Worm (Caenorhabditis elegans) whole organism, L2 larva: Measurements from ENCODE around the gene pqn-36.

Experiments used
- C34F6.9 ChIP-seq: fragments of 150-350 bp; optimal IDR thresholded peaks from 2 replicates; lab custom pipeline; 2014; ENCODE audit warnings: missing biosample characterization, missing genetic modification characterization
- F13H6.1 ChIP-seq: sonication (generic microtip); optimal IDR thresholded peaks from 2 replicates; lab custom pipeline; 2016; ENCODE audit warnings: missing genetic modification characterization, missing compliant biosample characterization
- R02D3.7 ChIP-seq: fragments of 150-350 bp; optimal IDR thresholded peaks from 2 replicates; lab custom pipeline; 2014; ENCODE audit warnings: missing biosample characterization, missing genetic modification characterization
- Y55F3AM.14 ChIP-seq: fragments of 200-800 bp; sonication (Bioruptor generic); optimal IDR thresholded peaks from 2 replicates; lab custom pipeline; 2018; ENCODE audit warnings: mild to moderate bottlenecking, missing genetic modification characterization, missing compliant biosample characterization
- ZK546.5 ChIP-seq: sonication (generic microtip); optimal IDR thresholded peaks from 2 replicates; lab custom pipeline; 2017; ENCODE audit warnings: missing biosample characterization, missing genetic modification characterization
- alr-1 ChIP-seq: fragments of 150-350 bp; optimal IDR thresholded peaks from 2 replicates; lab custom pipeline; 2014; ENCODE audit warnings: missing biosample characterization, missing genetic modification characterization
- aly-2 ChIP-seq: fragments of 150-350 bp; optimal IDR thresholded peaks from 2 replicates; lab custom pipeline; 2014; ENCODE audit warnings: missing biosample characterization, missing genetic modification characterization
- blmp-1 ChIP-seq: sonication (generic microtip); optimal IDR thresholded peaks from 2 replicates; lab custom pipeline; 2017; ENCODE audit warnings: missing genetic modification characterization, mild to moderate bottlenecking, missing compliant biosample characterization, antibody characterized with exemption, moderate library complexity; ENCODE audit not compliant: insufficient read depth
- ceh-16 ChIP-seq: fragments of 150-350 bp; optimal IDR thresholded peaks from 2 replicates; lab custom pipeline; 2014; ENCODE audit warnings: missing biosample characterization, missing genetic modification characterization
- ceh-82 ChIP-seq: fragments of 150-350 bp; optimal IDR thresholded peaks from 2 replicates; lab custom pipeline; 2014; ENCODE audit warnings: missing biosample characterization, missing genetic modification characterization
- crh-2 ChIP-seq: sonication (generic microtip); optimal IDR thresholded peaks from 2 replicates; lab custom pipeline; 2017; ENCODE audit warnings: missing biosample characterization, missing genetic modification characterization
- dmd-4 ChIP-seq: sonication (generic microtip); optimal IDR thresholded peaks from 2 replicates; lab custom pipeline; 2017; ENCODE audit warnings: missing biosample characterization, missing genetic modification characterization
- egl-27 ChIP-seq: sonication (generic microtip); optimal IDR thresholded peaks from 3 replicates; lab custom pipeline; 2017; ENCODE audit warnings: missing biosample characterization, missing genetic modification reagents, missing genetic modification characterization
- elt-1 ChIP-seq: fragments of 150-350 bp; optimal IDR thresholded peaks from 2 replicates; lab custom pipeline; 2014; ENCODE audit warnings: missing biosample characterization, missing genetic modification characterization
- elt-3 ChIP-seq: sonication (generic microtip); optimal IDR thresholded peaks from 2 replicates; lab custom pipeline; 2017; ENCODE audit warnings: missing biosample characterization, missing genetic modification characterization
- fos-1 ChIP-seq: fragments of 150-350 bp; optimal IDR thresholded peaks from 2 replicates; lab custom pipeline; 2014; ENCODE audit warnings: missing biosample characterization, missing genetic modification characterization
- gmeb-1 ChIP-seq: fragments of 150-350 bp; optimal IDR thresholded peaks from 2 replicates; lab custom pipeline; 2014; ENCODE audit warnings: missing biosample characterization, missing genetic modification characterization
- lin-11 ChIP-seq: fragments of 150-350 bp; sonication (generic microtip); optimal IDR thresholded peaks from 2 replicates; lab custom pipeline; 2014; ENCODE audit warnings: missing biosample characterization, missing genetic modification characterization, inconsistent platforms, mixed read lengths
- lin-13 ChIP-seq: fragments of 150-350 bp; optimal IDR thresholded peaks from 2 replicates; lab custom pipeline; 2014; ENCODE audit warnings: missing biosample characterization, missing genetic modification reagents, missing genetic modification characterization
- lin-39 ChIP-seq: fragments of 150-350 bp; optimal IDR thresholded peaks from 2 replicates; lab custom pipeline; 2014; ENCODE audit warnings: missing biosample characterization, missing genetic modification reagents, missing genetic modification characterization
- lsy-2 ChIP-seq, 2 experiments: fragments of 150-350 bp in 1 of 2; sonication (generic microtip) in 1 of 2; optimal IDR thresholded peaks; 2 replicates each; lab custom pipeline; 2014 to 2017; ENCODE audit warnings: missing biosample characterization in 2 of 2, missing genetic modification characterization in 2 of 2
- mab-5 ChIP-seq: fragments of 150-350 bp; optimal IDR thresholded peaks from 2 replicates; lab custom pipeline; 2014; ENCODE audit warnings: missing biosample characterization, missing genetic modification characterization
- mbf-1 ChIP-seq: sonication (generic microtip); optimal IDR thresholded peaks from 2 replicates; lab custom pipeline; 2017; ENCODE audit warnings: missing biosample characterization, missing genetic modification characterization
- mdl-1 ChIP-seq, 2 experiments: fragments of 150-350 bp in 1 of 2; sonication (generic microtip) in 1 of 2; optimal IDR thresholded peaks; 2 replicates each; lab custom pipeline; 2017; ENCODE audit warnings: missing biosample characterization in 2 of 2, missing genetic modification characterization in 2 of 2
- nhr-10 ChIP-seq: sonication (generic microtip); optimal IDR thresholded peaks from 2 replicates; lab custom pipeline; 2017; ENCODE audit warnings: missing biosample characterization, missing genetic modification characterization
- nhr-11 ChIP-seq: fragments of 150-350 bp; optimal IDR thresholded peaks from 2 replicates; lab custom pipeline; 2014; ENCODE audit warnings: missing biosample characterization, missing genetic modification characterization
- nhr-12 ChIP-seq: fragments of 150-350 bp; optimal IDR thresholded peaks from 2 replicates; lab custom pipeline; 2014; ENCODE audit warnings: missing biosample characterization, missing genetic modification characterization
- nhr-129 ChIP-seq: fragments of 150-350 bp; optimal IDR thresholded peaks from 2 replicates; lab custom pipeline; 2014; ENCODE audit warnings: missing biosample characterization, missing genetic modification characterization
- nhr-21 ChIP-seq: fragments of 150-350 bp; optimal IDR thresholded peaks from 2 replicates; lab custom pipeline; 2014; ENCODE audit warnings: missing biosample characterization, missing genetic modification characterization
- nhr-237 ChIP-seq: fragments of 150-350 bp; optimal IDR thresholded peaks from 2 replicates; lab custom pipeline; 2014; ENCODE audit warnings: missing biosample characterization, missing genetic modification characterization
- nhr-25 ChIP-seq: fragments of 150-350 bp; sonication (generic microtip); optimal IDR thresholded peaks from 3 replicates; lab custom pipeline; 2014; ENCODE audit warnings: missing biosample characterization, missing genetic modification characterization
- nhr-6 ChIP-seq: fragments of 150-350 bp; optimal IDR thresholded peaks from 2 replicates; lab custom pipeline; 2014; ENCODE audit warnings: missing biosample characterization, missing genetic modification characterization
- nhr-77 ChIP-seq: fragments of 150-350 bp; optimal IDR thresholded peaks from 2 replicates; lab custom pipeline; 2014; ENCODE audit warnings: missing biosample characterization, missing genetic modification characterization
- peb-1 ChIP-seq: fragments of 150-350 bp; optimal IDR thresholded peaks from 2 replicates; lab custom pipeline; 2014; ENCODE audit warnings: missing biosample characterization, missing genetic modification characterization
- sem-4 ChIP-seq: fragments of 150-350 bp; optimal IDR thresholded peaks from 2 replicates; lab custom pipeline; 2014; ENCODE audit warnings: missing biosample characterization, missing genetic modification reagents, missing genetic modification characterization
- skn-1 ChIP-seq: sonication (generic microtip); optimal IDR thresholded peaks from 2 replicates; lab custom pipeline; 2017; ENCODE audit warnings: missing biosample characterization, missing genetic modification characterization
- sma-3 ChIP-seq: sonication (generic microtip); optimal IDR thresholded peaks from 2 replicates; lab custom pipeline; 2016; ENCODE audit warnings: missing genetic modification reagents, missing genetic modification characterization, missing compliant biosample characterization
- sma-9 ChIP-seq, 2 experiments: fragments of 150-350 bp in 1 of 2; sonication (generic microtip) in 1 of 2; optimal IDR thresholded peaks; 2 replicates each; lab custom pipeline; 2014 to 2016; ENCODE audit warnings: missing genetic modification characterization in 2 of 2, mild to moderate bottlenecking in 1 of 2, missing biosample characterization in 1 of 2, missing compliant biosample characterization in 1 of 2, missing genetic modification reagents in 1 of 2, moderate library complexity in 1 of 2
- snpc-4 ChIP-seq: fragments of 150-350 bp; optimal IDR thresholded peaks from 2 replicates; lab custom pipeline; 2014; ENCODE audit warnings: missing biosample characterization, missing genetic modification characterization
- unc-39 ChIP-seq: fragments of 150-350 bp; optimal IDR thresholded peaks from 2 replicates; lab custom pipeline; 2014; ENCODE audit warnings: missing biosample characterization, missing genetic modification characterization
- unc-55 ChIP-seq: fragments of 150-350 bp; sonication (generic microtip); optimal IDR thresholded peaks from 3 replicates; lab custom pipeline; 2014; ENCODE audit warnings: missing biosample characterization, missing genetic modification reagents, missing genetic modification characterization
- unc-62 ChIP-seq: fragments of 150-350 bp; optimal IDR thresholded peaks from 2 replicates; lab custom pipeline; 2014; ENCODE audit warnings: missing biosample characterization, missing genetic modification reagents, missing genetic modification characterization
- zag-1 ChIP-seq: fragments of 150-350 bp; optimal IDR thresholded peaks from 2 replicates; lab custom pipeline; 2014; ENCODE audit warnings: missing biosample characterization, missing genetic modification characterization
- ztf-1 ChIP-seq: fragments of 200-800 bp; sonication (Bioruptor generic); conservative IDR thresholded peaks from 2 replicates; pipeline ENCODE4 v1.3.6; 2022; ENCODE audit warnings: missing genetic modification characterization, missing compliant biosample characterization
- ztf-11 ChIP-seq: sonication (generic microtip); optimal IDR thresholded peaks from 2 replicates; lab custom pipeline; 2017; ENCODE audit warnings: missing biosample characterization, missing genetic modification characterization
- ztf-4 ChIP-seq: fragments of 150-350 bp; optimal IDR thresholded peaks from 2 replicates; lab custom pipeline; 2014; ENCODE audit warnings: missing biosample characterization, missing genetic modification characterization

pqn-36 gene

DNA sequence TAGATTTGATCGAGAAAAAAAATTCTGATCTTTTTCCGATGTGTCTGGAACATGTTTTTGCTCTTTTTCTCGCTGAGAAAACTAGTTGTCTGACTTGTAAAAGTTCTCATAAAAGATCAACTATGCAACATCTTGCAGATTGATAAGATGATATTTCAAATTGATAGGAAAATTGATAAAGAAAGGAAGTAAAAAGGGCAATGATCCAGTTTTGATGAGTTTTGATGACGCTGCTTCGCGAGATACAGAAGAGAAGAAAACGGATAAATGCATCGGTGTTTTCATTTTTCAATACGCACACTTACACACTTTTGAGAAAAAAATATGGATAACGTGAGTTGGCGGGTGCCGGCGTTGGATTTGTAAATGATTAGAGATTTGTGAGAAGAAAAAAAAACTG is 40.0 kb downstream of the pqn-36 start:
- no peak for TF ChIP-seq ZK546.5 (tag; lab: Kevin White, UChicago)
- peak; percentile 59 for TF ChIP-seq blmp-1 (tag; lab: Kevin White, UChicago)
- TF ChIP-seq sma-9 (GFP tag; optimal IDR thresholded peaks at IDR 0.05; lab: Kevin White, UChicago): peak; percentile 72
- TF ChIP-seq sma-9 (tag; optimal IDR thresholded peaks at IDR 0.05; lab: Kevin White, UChicago): no peak
- no peak for TF ChIP-seq mdl-1 (tag; optimal IDR thresholded peaks at IDR 0.05; lab: Kevin White, UChicago)
- peak; percentile 63 for TF ChIP-seq egl-27
- no peak for TF ChIP-seq Y55F3AM.14 (GFP tag; lab: Kevin White, UChicago)
- TF ChIP-seq alr-1: no peak
- peak; percentile 46 for TF ChIP-seq nhr-21 (tag; lab: Kevin White, UChicago)
- peak; percentile 61 for TF ChIP-seq fos-1 (tag; lab: Kevin White, UChicago)

DNA sequence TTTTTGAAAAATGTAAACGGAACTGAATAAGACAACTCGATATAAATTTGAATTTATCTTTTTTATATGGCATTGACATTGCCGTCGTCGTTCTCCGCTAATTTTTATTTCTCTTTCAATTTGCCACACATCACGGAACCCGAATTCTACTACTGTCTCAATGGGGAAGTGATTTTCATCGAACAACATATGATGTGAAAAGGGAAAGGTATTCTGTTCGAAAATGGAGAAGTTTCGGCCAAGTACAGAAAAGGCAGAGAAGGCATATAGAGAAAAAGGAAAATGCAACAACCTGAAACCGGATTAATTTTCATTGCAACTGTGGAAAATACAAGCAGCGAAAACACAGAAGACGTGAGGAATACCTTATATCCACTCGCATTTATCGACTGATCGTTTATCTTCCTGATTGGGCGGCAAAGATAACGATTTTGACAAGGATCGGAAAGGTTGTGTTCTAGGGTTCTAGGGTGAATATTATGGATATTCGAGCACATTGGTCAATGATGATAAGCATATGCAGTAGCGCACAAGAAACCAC is 40.6 kb downstream of the pqn-36 start:
- TF ChIP-seq egl-27 (peak; percentile 35), F13H6.1 (tag; lab: Kevin White, UChicago) (no peak), nhr-21 (tag; lab: Kevin White, UChicago) (peak; percentile 55), sem-4 (no peak), nhr-25 (tag; lab: Kevin White, UChicago) (peak; percentile 58), mbf-1 (tag; lab: Kevin White, UChicago) (no peak), elt-1 (tag; lab: Kevin White, UChicago) (peak; percentile 24), sma-9 (GFP tag; optimal IDR thresholded peaks at IDR 0.05; lab: Kevin White, UChicago) (peak; percentile 2), sma-9 (tag; optimal IDR thresholded peaks at IDR 0.05; lab: Kevin White, UChicago) (no peak), blmp-1 (tag; lab: Kevin White, UChicago) (peak; percentile 51)

DNA sequence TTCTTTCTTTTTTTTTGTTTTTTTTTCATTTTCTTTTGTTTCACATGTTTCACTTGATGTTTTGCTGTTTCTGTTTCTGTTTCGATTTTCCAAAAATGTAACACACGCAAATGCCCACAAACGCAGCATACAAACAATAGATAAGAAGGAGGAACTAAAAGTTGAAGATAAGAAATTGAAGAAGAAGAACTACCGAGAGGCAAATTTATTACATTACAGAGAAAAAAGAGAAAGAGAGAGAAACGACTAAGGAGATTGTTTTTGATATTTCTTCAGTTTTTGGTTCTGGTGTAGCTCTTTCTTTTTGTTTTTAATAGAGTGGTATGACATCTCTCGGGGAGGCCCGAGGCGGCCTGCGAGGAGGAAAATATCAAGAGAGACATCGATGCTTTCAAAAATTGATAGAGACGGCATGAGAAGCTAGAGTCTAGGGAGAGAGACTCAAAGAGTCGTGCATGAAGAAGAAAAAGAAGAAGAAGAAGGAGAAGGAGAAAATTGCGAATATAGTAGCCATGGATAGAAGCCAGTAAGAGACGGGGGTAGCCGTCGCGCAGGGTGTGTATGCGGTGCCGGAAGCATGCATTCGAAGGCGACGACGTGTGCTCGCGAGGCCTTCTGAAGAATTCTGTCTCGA is 41.8 kb downstream of the pqn-36 start:
- TF ChIP-seq lin-13 (GFP tag; lab: Kevin White, UChicago) (peak; percentile 34), nhr-6 (tag; lab: Kevin White, UChicago) (no peak), nhr-237 (tag; lab: Kevin White, UChicago) (no peak), nhr-25 (tag; lab: Kevin White, UChicago) (peak; percentile 6), fos-1 (tag; lab: Kevin White, UChicago) (peak; percentile 82), lin-39 (tag; lab: Kevin White, UChicago) (no peak), nhr-77 (tag; lab: Kevin White, UChicago) (no peak), snpc-4 (no peak), sma-9 (GFP tag; optimal IDR thresholded peaks at IDR 0.05; lab: Kevin White, UChicago) (peak; percentile 18), sma-9 (tag; optimal IDR thresholded peaks at IDR 0.05; lab: Kevin White, UChicago) (no peak), blmp-1 (tag; lab: Kevin White, UChicago) (no peak), skn-1 (tag; lab: Kevin White, UChicago) (peak; percentile 45), aly-2 (no peak), ZK546.5 (tag; lab: Kevin White, UChicago) (no peak), alr-1 (no peak), lsy-2 (tag; optimal IDR thresholded peaks at IDR 0.05; lab: Kevin White, UChicago) (peak in 1 of 2 experiments; percentile 10), ceh-82 (no peak), dmd-4 (no peak), R02D3.7 (tag; lab: Kevin White, UChicago) (no peak), elt-3 (no peak), lin-11 (tag; lab: Kevin White, UChicago) (peak; percentile 46), mab-5 (no peak), unc-39 (no peak), peb-1 (tag; lab: Kevin White, UChicago) (no peak), F13H6.1 (tag; lab: Kevin White, UChicago) (peak; percentile 36), nhr-11 (no peak), ztf-4 (no peak), zag-1 (no peak), ztf-1 (GFP tag; lab: Robert Waterston, UW) (no peak), mdl-1 (tag; optimal IDR thresholded peaks at IDR 0.05; lab: Kevin White, UChicago) (peak in 1 of 2 experiments; percentile 45), unc-55 (GFP tag; lab: Kevin White, UChicago) (peak; percentile 60), sem-4 (no peak), nhr-12 (tag; lab: Kevin White, UChicago) (no peak), C34F6.9 (tag; lab: Kevin White, UChicago) (peak; percentile 46), crh-2 (tag; lab: Kevin White, UChicago) (peak; percentile 33), egl-27 (peak; percentile 12), nhr-21 (tag; lab: Kevin White, UChicago) (no peak), gmeb-1 (peak; percentile 22), ztf-11 (tag; lab: Kevin White, UChicago) (no peak), nhr-129 (tag; lab: Kevin White, UChicago) (peak; percentile 35), ceh-16 (tag; lab: Kevin White, UChicago) (no peak), nhr-10 (no peak), unc-62 (GFP tag; lab: Kevin White, UChicago) (no peak), sma-3 (GFP tag; lab: Kevin White, UChicago) (peak; percentile 10)
